Worm (Caenorhabditis elegans) whole organism, early embryonic: ENCODE measurements around the gene F23H11.5.

Source experiments
- B0310.2 ChIP-seq: sonication (generic microtip); optimal IDR thresholded peaks from 2 replicates; lab custom pipeline; 2016; ENCODE audit warnings: mild to moderate bottlenecking, missing genetic modification characterization, missing compliant biosample characterization
- F13C5.2 ChIP-seq: sonication (generic microtip); optimal IDR thresholded peaks from 2 replicates; lab custom pipeline; 2017; ENCODE audit warnings: mild to moderate bottlenecking, missing genetic modification characterization, inconsistent platforms, missing compliant biosample characterization
- aly-1 ChIP-seq: sonication (generic microtip); optimal IDR thresholded peaks from 2 replicates; lab custom pipeline; 2016; ENCODE audit warnings: missing genetic modification characterization, missing compliant biosample characterization
- ama-1 ChIP-seq: fragments of 150-350 bp; optimal IDR thresholded peaks from 2 replicates; lab custom pipeline; 2014
- ceh-13 ChIP-seq: fragments of 200-800 bp; sonication (Bioruptor generic); optimal IDR thresholded peaks from 2 replicates; lab custom pipeline; 2018; ENCODE audit warnings: mild to moderate bottlenecking, missing genetic modification characterization, missing compliant biosample characterization
- ceh-36 ChIP-seq: sonication (generic microtip); optimal IDR thresholded peaks from 2 replicates; lab custom pipeline; 2016; ENCODE audit warnings: missing genetic modification characterization, inconsistent platforms, missing compliant biosample characterization
- ets-7 ChIP-seq: sonication (generic microtip); optimal IDR thresholded peaks from 2 replicates; lab custom pipeline; 2016; ENCODE audit warnings: missing genotype, missing genetic modification characterization, missing compliant biosample characterization
- flt-1 ChIP-seq: fragments of 200-800 bp; sonication (Bioruptor generic); IDR thresholded peaks from 2 replicates; pipeline ENCODE4 v1.3.6; 2022; ENCODE audit warnings: missing genetic modification characterization, missing compliant biosample characterization
- hmbx-1 ChIP-seq: sonication (generic microtip); optimal IDR thresholded peaks from 2 replicates; lab custom pipeline; 2016; ENCODE audit warnings: mild to moderate bottlenecking, missing genetic modification characterization, missing compliant biosample characterization
- hmg-4 ChIP-seq: fragments of 200-800 bp; sonication (Bioruptor generic); optimal IDR thresholded peaks from 2 replicates; lab custom pipeline; 2018; ENCODE audit warnings: mild to moderate bottlenecking, missing genetic modification characterization, missing compliant biosample characterization
- hnd-1 ChIP-seq: sonication (generic microtip); optimal IDR thresholded peaks from 2 replicates; lab custom pipeline; 2016; ENCODE audit warnings: missing genetic modification characterization, missing compliant biosample characterization
- pes-1 ChIP-seq: fragments of 200-800 bp; sonication (Bioruptor generic); IDR thresholded peaks from 2 replicates; pipeline ENCODE4 v1.3.6; 2022; ENCODE audit warnings: missing genetic modification reagents, missing genetic modification characterization, missing compliant biosample characterization
- scrt-1 ChIP-seq: fragments of 200-800 bp; sonication (Bioruptor generic); IDR thresholded peaks from 2 replicates; pipeline ENCODE4 v1.3.6; 2022; ENCODE audit warnings: missing genetic modification characterization, missing compliant biosample characterization
- sea-1 ChIP-seq: fragments of 200-800 bp; sonication (Bioruptor generic); conservative IDR thresholded peaks from 2 replicates; pipeline ENCODE4 v1.3.6; 2022; ENCODE audit warnings: missing genetic modification characterization, missing compliant biosample characterization
- tbx-11 ChIP-seq: fragments of 200-800 bp; sonication (Bioruptor generic); IDR thresholded peaks from 2 replicates; pipeline ENCODE4 v1.3.6; 2022; ENCODE audit warnings: missing genetic modification characterization, missing compliant biosample characterization
- tbx-37 ChIP-seq: fragments of 200-800 bp; sonication (Bioruptor generic); conservative IDR thresholded peaks from 2 replicates; pipeline ENCODE4 v1.3.6; 2022; ENCODE audit warnings: missing genetic modification reagents, missing genetic modification characterization, missing compliant biosample characterization
- tra-4 ChIP-seq: sonication (generic microtip); optimal IDR thresholded peaks from 2 replicates; lab custom pipeline; 2017; ENCODE audit warnings: missing genetic modification characterization, missing compliant biosample characterization

F23H11.5 gene

ce11 chrIII:891014-891413 lies 19.4 kb downstream of the F23H11.5 start, which contains the start of gene T24C4.10:
TSS of gene T24C4.10 (minus strand) at chrIII:891243.
- TF ChIP-seq hmg-4 (GFP tag; lab: Kevin White, UChicago) (no peak), ama-1 (lab: Kevin White, UChicago) (no peak), B0310.2 (tag; lab: Kevin White, UChicago) (no peak), ets-7 (tag; lab: Kevin White, UChicago) (no peak), hmbx-1 (tag; lab: Kevin White, UChicago) (no peak), tbx-11 (GFP tag; lab: Robert Waterston, UW) (no peak), ceh-13 (GFP tag; lab: Kevin White, UChicago) (no peak), F13C5.2 (tag; lab: Kevin White, UChicago) (no peak), flt-1 (no peak)

ce11 chrIII:888983-889549 lies 21.3 kb downstream of the F23H11.5 start:
- TF ChIP-seq F13C5.2 (tag; lab: Kevin White, UChicago) (no peak), tra-4 (no peak), ceh-36 (tag; lab: Kevin White, UChicago) (no peak)

ce11 chrIII:887874-888299 lies 22.5 kb downstream of the F23H11.5 start:
- TF ChIP-seq F13C5.2 (tag; lab: Kevin White, UChicago) (peak; percentile 51), aly-1 (peak; percentile 28), hmg-4 (GFP tag; lab: Kevin White, UChicago) (peak; percentile 26), tbx-11 (GFP tag; lab: Robert Waterston, UW) (no peak), flt-1 (0 out of 2 replicates have a peak, but pooled peaks have one; percentile 25)

- TF ChIP-seq sea-1 (GFP tag; lab: Robert Waterston, UW), result no peak
- no peak for TF ChIP-seq aly-1
- TF ChIP-seq ets-7 (tag; lab: Kevin White, UChicago), result no peak
- TF ChIP-seq tbx-37 (GFP tag; lab: Robert Waterston, UW), result no peak
- TF ChIP-seq ceh-13 (GFP tag; lab: Kevin White, UChicago), result no peak
- TF ChIP-seq tra-4, result no peak
- TF ChIP-seq tbx-11 (GFP tag; lab: Robert Waterston, UW), result no peak
- no peak for TF ChIP-seq hnd-1 (tag; lab: Kevin White, UChicago)
- TF ChIP-seq scrt-1 (GFP tag; lab: Robert Waterston, UW), result no peak
- no peak for TF ChIP-seq ama-1 (lab: Kevin White, UChicago)
Measured at ce11 chrIII:886726-887125, 23.7 kb downstream of the F23H11.5 start, which contains the start of gene zer-1. TSS of gene zer-1 (minus strand) at chrIII:886793.

- TF ChIP-seq ama-1 (lab: Kevin White, UChicago) (no peak), F13C5.2 (tag; lab: Kevin White, UChicago) (no peak), pes-1 (GFP tag; lab: Robert Waterston, UW) (no peak), hmg-4 (GFP tag; lab: Kevin White, UChicago) (no peak), ets-7 (tag; lab: Kevin White, UChicago) (no peak), hnd-1 (tag; lab: Kevin White, UChicago) (no peak), tbx-11 (GFP tag; lab: Robert Waterston, UW) (no peak), ceh-36 (tag; lab: Kevin White, UChicago) (no peak)
Measured at ce11 chrIII:883595-883994, 26.8 kb downstream of the F23H11.5 start.

- TF ChIP-seq hmg-4 (GFP tag; lab: Kevin White, UChicago) (no peak), ceh-36 (tag; lab: Kevin White, UChicago) (no peak), sea-1 (GFP tag; lab: Robert Waterston, UW) (no peak), hmbx-1 (tag; lab: Kevin White, UChicago) (no peak), ama-1 (lab: Kevin White, UChicago) (no peak), tbx-37 (GFP tag; lab: Robert Waterston, UW) (no peak), pes-1 (GFP tag; lab: Robert Waterston, UW) (no peak), F13C5.2 (tag; lab: Kevin White, UChicago) (no peak), aly-1 (no peak), scrt-1 (GFP tag; lab: Robert Waterston, UW) (no peak), ceh-13 (GFP tag; lab: Kevin White, UChicago) (no peak), tra-4 (no peak), B0310.2 (tag; lab: Kevin White, UChicago) (no peak)
Measured at ce11 chrIII:881460-881859, 28.9 kb downstream of the F23H11.5 start.

- TF ChIP-seq scrt-1 (GFP tag; lab: Robert Waterston, UW) (no peak), flt-1 (no peak), ama-1 (lab: Kevin White, UChicago) (no peak), ets-7 (tag; lab: Kevin White, UChicago) (no peak), hmbx-1 (tag; lab: Kevin White, UChicago) (no peak), hnd-1 (tag; lab: Kevin White, UChicago) (no peak), tra-4 (no peak), ceh-36 (tag; lab: Kevin White, UChicago) (no peak), ceh-13 (GFP tag; lab: Kevin White, UChicago) (no peak), F13C5.2 (tag; lab: Kevin White, UChicago) (no peak), sea-1 (GFP tag; lab: Robert Waterston, UW) (no peak), hmg-4 (GFP tag; lab: Kevin White, UChicago) (no peak), tbx-37 (GFP tag; lab: Robert Waterston, UW) (no peak), B0310.2 (tag; lab: Kevin White, UChicago) (no peak), aly-1 (no peak), tbx-11 (GFP tag; lab: Robert Waterston, UW) (no peak), pes-1 (GFP tag; lab: Robert Waterston, UW) (no peak)
Measured at ce11 chrIII:880840-881239, 29.6 kb downstream of the F23H11.5 start.
